Worm (Caenorhabditis elegans) whole organism, midembryonic: Measurements from ENCODE around the gene fbxb-6.
"Not testable (repeated sequence)": the region's sequence is repeated elsewhere in the genome, so short reads cannot be mapped to it uniquely, and the experiment has no call there.

Experiments used
- T22C8.4 ChIP-seq: fragments of 200-800 bp; sonication (Bioruptor generic); IDR thresholded peaks from 2 replicates; pipeline ENCODE4 v1.3.6; 2022; ENCODE audit warnings: missing genetic modification characterization, missing compliant biosample characterization
- cog-1 ChIP-seq: sonication (generic microtip); optimal IDR thresholded peaks from 2 replicates; lab custom pipeline; 2016; ENCODE audit warnings: missing genetic modification characterization, missing compliant biosample characterization
- flt-1 ChIP-seq: fragments of 200-800 bp; sonication (Bioruptor generic); IDR thresholded peaks from 2 replicates; pipeline ENCODE4 v1.3.6; 2022; ENCODE audit warnings: missing genetic modification characterization, missing compliant biosample characterization
- klf-2 ChIP-seq: fragments of 200-800 bp; sonication (Bioruptor generic); conservative IDR thresholded peaks from 2 replicates; pipeline ENCODE4 v1.3.6; 2022; ENCODE audit warnings: missing genetic modification reagents, missing genetic modification characterization, missing compliant biosample characterization
- med-1 ChIP-seq: sonication (generic microtip); optimal IDR thresholded peaks from 2 replicates; lab custom pipeline; 2017; ENCODE audit warnings: missing genetic modification characterization, mild to moderate bottlenecking, missing compliant biosample characterization, antibody characterized with exemption, missing genetic modification reagents; ENCODE audit not compliant: insufficient read depth
- ref-1 ChIP-seq: fragments of 200-800 bp; sonication (Bioruptor generic); conservative IDR thresholded peaks from 2 replicates; pipeline ENCODE4 v1.3.6; 2022; ENCODE audit warnings: missing genetic modification reagents, missing genetic modification characterization, missing compliant biosample characterization
- tab-1 ChIP-seq: fragments of 200-800 bp; sonication (Bioruptor generic); IDR thresholded peaks from 2 replicates; pipeline ENCODE4 v1.3.6; 2022; ENCODE audit warnings: missing genetic modification characterization, missing compliant biosample characterization
- ztf-23 ChIP-seq: fragments of 200-800 bp; sonication (Bioruptor generic); IDR thresholded peaks from 2 replicates; pipeline ENCODE4 v1.3.6; 2022; ENCODE audit warnings: missing genetic modification reagents, missing genetic modification characterization, missing compliant biosample characterization
- ztf-29 ChIP-seq: fragments of 200-800 bp; sonication (Bioruptor generic); IDR thresholded peaks from 2 replicates; pipeline ENCODE4 v1.3.6; 2022; ENCODE audit warnings: missing genetic modification reagents, missing genetic modification characterization, missing compliant biosample characterization

The fbxb-6 gene

ce11 chrII:2064497-2064896, at the start of gene fbxb-6:
Gene fbxb-6 (plus strand): TSS chrII:2064797.
- TF ChIP-seq klf-2 (no peak), ztf-29 (no peak), flt-1 (no peak), ztf-23 (no peak), med-1 (GFP tag; lab: Kevin White, UChicago) (no peak), tab-1 (GFP tag; lab: Robert Waterston, UW) (no peak), T22C8.4 (GFP tag; lab: Robert Waterston, UW) (no peak), ref-1 (GFP tag; lab: Robert Waterston, UW) (no peak), cog-1 (tag; lab: Kevin White, UChicago) (no peak)

- TF ChIP-seq flt-1; tab-1 (GFP tag; lab: Robert Waterston, UW); ztf-23: not testable (repeated sequence)
These were observed 41.1 kb upstream of the fbxb-6 start, which contains the start of gene cya-2 for ce11 chrII:2023514-2023913. Gene cya-2 (minus strand): TSS chrII:2023614.

ce11 chrII:2026525-2026924, 38.1 kb upstream of the fbxb-6 start, which contains the start of gene bath-21:
Gene bath-21 (minus strand): TSS chrII:2026625.
- TF ChIP-seq klf-2: no peak
- TF ChIP-seq ztf-29: no peak
- TF ChIP-seq cog-1 (tag; lab: Kevin White, UChicago): no peak
- no peak for TF ChIP-seq ref-1 (GFP tag; lab: Robert Waterston, UW)

- TF ChIP-seq ztf-23: no peak
- no peak for TF ChIP-seq tab-1 (GFP tag; lab: Robert Waterston, UW)
- no peak for TF ChIP-seq med-1 (GFP tag; lab: Kevin White, UChicago)
- TF ChIP-seq T22C8.4 (GFP tag; lab: Robert Waterston, UW): no peak
- TF ChIP-seq cog-1 (tag; lab: Kevin White, UChicago): no peak
- no peak for TF ChIP-seq klf-2
- TF ChIP-seq ref-1 (GFP tag; lab: Robert Waterston, UW): no peak
- TF ChIP-seq flt-1: no peak
- TF ChIP-seq ztf-29: no peak
These were observed 35.9 kb upstream of the fbxb-6 start, which contains the start of gene bath-1 for ce11 chrII:2028712-2029111. Gene bath-1 (minus strand): TSS chrII:2028812.

ce11 chrII:2030367-2030766, 34.2 kb upstream of the fbxb-6 start, which contains the start of gene bath-3:
Gene bath-3 (minus strand): TSS chrII:2030467.
- no peak for TF ChIP-seq klf-2
- no peak for TF ChIP-seq ref-1 (GFP tag; lab: Robert Waterston, UW)
- TF ChIP-seq tab-1 (GFP tag; lab: Robert Waterston, UW): no peak
- TF ChIP-seq flt-1: no peak
- no peak for TF ChIP-seq T22C8.4 (GFP tag; lab: Robert Waterston, UW)
- no peak for TF ChIP-seq cog-1 (tag; lab: Kevin White, UChicago)
- no peak for TF ChIP-seq ztf-29
- no peak for TF ChIP-seq med-1 (GFP tag; lab: Kevin White, UChicago)
- no peak for TF ChIP-seq ztf-23

ce11 chrII:2031852-2032251, 32.7 kb upstream of the fbxb-6 start, which contains the start of gene bath-5:
Gene bath-5 (minus strand): TSS chrII:2031952.
- TF ChIP-seq ztf-23: no peak
- no peak for TF ChIP-seq cog-1 (tag; lab: Kevin White, UChicago)
- no peak for TF ChIP-seq ref-1 (GFP tag; lab: Robert Waterston, UW)
- no peak for TF ChIP-seq ztf-29
- TF ChIP-seq tab-1 (GFP tag; lab: Robert Waterston, UW): no peak
- no peak for TF ChIP-seq klf-2
- no peak for TF ChIP-seq T22C8.4 (GFP tag; lab: Robert Waterston, UW)
- TF ChIP-seq med-1 (GFP tag; lab: Kevin White, UChicago): no peak
- TF ChIP-seq flt-1: no peak

ce11 chrII:2032282-2032681, 32.3 kb upstream of the fbxb-6 start, which contains the start of gene btb-4:
Gene btb-4 (plus strand): TSS chrII:2032316.
- TF ChIP-seq med-1 (GFP tag; lab: Kevin White, UChicago); flt-1; ref-1 (GFP tag; lab: Robert Waterston, UW): not testable (repeated sequence)

- no peak for TF ChIP-seq med-1 (GFP tag; lab: Kevin White, UChicago)
- no peak for TF ChIP-seq cog-1 (tag; lab: Kevin White, UChicago)
- no peak for TF ChIP-seq ref-1 (GFP tag; lab: Robert Waterston, UW)
- TF ChIP-seq T22C8.4 (GFP tag; lab: Robert Waterston, UW): no peak
- TF ChIP-seq klf-2: no peak
These were observed 31.3 kb upstream of the fbxb-6 start, which contains the start of gene F59H6.14 for ce11 chrII:2033286-2033685. Gene F59H6.14 (plus strand): TSS chrII:2033586.

- TF ChIP-seq med-1 (GFP tag; lab: Kevin White, UChicago): no peak
- TF ChIP-seq flt-1: no peak
- no peak for TF ChIP-seq cog-1 (tag; lab: Kevin White, UChicago)
- no peak for TF ChIP-seq T22C8.4 (GFP tag; lab: Robert Waterston, UW)
- TF ChIP-seq klf-2: no peak
- no peak for TF ChIP-seq ref-1 (GFP tag; lab: Robert Waterston, UW)
- TF ChIP-seq ztf-29: no peak
- TF ChIP-seq ztf-23: no peak
- TF ChIP-seq tab-1 (GFP tag; lab: Robert Waterston, UW): no peak
These were observed 25.3 kb upstream of the fbxb-6 start, which contains the start of gene bath-19 for ce11 chrII:2039288-2039687. Gene bath-19 (minus strand): TSS chrII:2039388.

- TF ChIP-seq med-1 (GFP tag; lab: Kevin White, UChicago) (no peak), ztf-29 (no peak), klf-2 (no peak), ref-1 (GFP tag; lab: Robert Waterston, UW) (no peak), cog-1 (tag; lab: Kevin White, UChicago) (no peak), flt-1 (no peak), tab-1 (GFP tag; lab: Robert Waterston, UW) (no peak), ztf-23 (no peak), T22C8.4 (GFP tag; lab: Robert Waterston, UW) (no peak)
These were observed 22.1 kb upstream of the fbxb-6 start, which contains the start of gene bath-20 for ce11 chrII:2042447-2042846. Gene bath-20 (minus strand): TSS chrII:2042547.
